Fruit fly (Drosophila melanogaster): ENCODE data around the gene Atg17.

The Atg17 gene

dm6 chr3R:5686049-5686757 lies 16.7 kb downstream of the Atg17 start (continued):
- peak; percentile 33; the same call in 1 of the 4 replicates for TF ChIP-seq Gug (GFP tag; IDR thresholded peaks at IDR 0.05)
- no peak for TF ChIP-seq TFAM (GFP tag; optimal IDR thresholded peaks at IDR 0.05)
- TF ChIP-seq CG30403 (GFP tag; optimal IDR thresholded peaks at IDR 0.05), result peak; percentile 48
- peak; percentile 52 for TF ChIP-seq CG10366 (GFP tag; IDR thresholded peaks at IDR 0.05)
- no peak for TF ChIP-seq CrebB (tag; optimal IDR thresholded peaks at IDR 0.05)
- TF ChIP-seq CG7372 (GFP tag; IDR thresholded peaks at IDR 0.05), result no peak
- no peak for TF ChIP-seq CG4707 (GFP tag; optimal IDR thresholded peaks at IDR 0.05)
- TF ChIP-seq CG10274 (GFP tag; optimal IDR thresholded peaks at IDR 0.05), result no peak
- TF ChIP-seq CG11695 (GFP tag; IDR thresholded peaks at IDR 0.05), result peak; percentile 23; the same call in 1 of the 3 replicates
- TF ChIP-seq CG11247 (GFP tag; IDR thresholded peaks at IDR 0.05), result peak; percentile 40; the same call in 1 of the 2 replicates
- no peak for TF ChIP-seq CG43689 (GFP tag; IDR thresholded peaks at IDR 0.05)
- no peak for TF ChIP-seq Opbp (GFP tag; IDR thresholded peaks at IDR 0.05; ENCODE audit: partially characterized antibody)
- peak; percentile 5 for TF ChIP-seq CG6683 (GFP tag; optimal IDR thresholded peaks at IDR 0.05)
- 0 out of 3 replicates have a peak, but pooled peaks have one; percentile 32 for TF ChIP-seq Optix (GFP tag; IDR thresholded peaks at IDR 0.05)
- no peak for TF ChIP-seq ac (GFP tag; optimal IDR thresholded peaks at IDR 0.05)
- peak; percentile 23 for TF ChIP-seq CG17829 (tag; optimal IDR thresholded peaks at IDR 0.05)
- TF ChIP-seq CG2199 (GFP tag; IDR thresholded peaks at IDR 0.05), result no peak
- peak; percentile 72 for TF ChIP-seq stc (GFP tag; IDR thresholded peaks at IDR 0.05)
- TF ChIP-seq cg (GFP tag; optimal IDR thresholded peaks at IDR 0.05), result peak; percentile 60
- no peak for TF ChIP-seq CkIIα-i1 (GFP tag; IDR thresholded peaks at IDR 0.05)
- no peak for TF ChIP-seq CG3726 (GFP tag; IDR thresholded peaks at IDR 0.05)
- TF ChIP-seq shn (GFP tag; optimal IDR thresholded peaks at IDR 0.05), result no peak
- no peak for TF ChIP-seq CG5245 (GFP tag; optimal IDR thresholded peaks at IDR 0.05)
- TF ChIP-seq Camta (GFP tag; optimal IDR thresholded peaks at IDR 0.05), result no peak
- TF ChIP-seq CG17328 (GFP tag; IDR thresholded peaks at IDR 0.05), result 0 out of 2 replicates have a peak, but pooled peaks have one; percentile 31
- TF ChIP-seq Nf-YC (tag; optimal IDR thresholded peaks at IDR 0.05), result peak; percentile 7
- TF ChIP-seq CG11093 (GFP tag; IDR thresholded peaks at IDR 0.05), result 0 out of 3 replicates have a peak, but pooled peaks have one; percentile 26
- TF ChIP-seq CG18764 (GFP tag; optimal IDR thresholded peaks at IDR 0.05), result no peak
- peak; percentile 16 for TF ChIP-seq Deaf1 (tag; optimal IDR thresholded peaks at IDR 0.05)
- no peak for TF ChIP-seq cas (GFP tag; IDR thresholded peaks at IDR 0.05)
- peak; percentile 15; the same call in 1 of the 2 replicates for TF ChIP-seq wor (GFP tag; IDR thresholded peaks at IDR 0.05)
- peak; percentile 45 for TF ChIP-seq CG9727 (GFP tag; optimal IDR thresholded peaks at IDR 0.05)
- peak; percentile 53 for TF ChIP-seq bcd (GFP tag; optimal IDR thresholded peaks at IDR 0.05)
- TF ChIP-seq eve (GFP tag; optimal IDR thresholded peaks at IDR 0.05), result no peak
- no peak for TF ChIP-seq CG7963 (GFP tag; IDR thresholded peaks at IDR 0.05; ENCODE audit: partially characterized antibody)
- no peak for TF ChIP-seq CG10565 (GFP tag; optimal IDR thresholded peaks at IDR 0.05)
- no peak for TF ChIP-seq kay (GFP tag; optimal IDR thresholded peaks at IDR 0.05)
- no peak for TF ChIP-seq maf-S (GFP tag; optimal IDR thresholded peaks at IDR 0.05)
- peak; percentile 39 for TF ChIP-seq CG13296 (GFP tag; optimal IDR thresholded peaks at IDR 0.05)
- TF ChIP-seq CG17186 (GFP tag; optimal IDR thresholded peaks at IDR 0.05), result no peak
- TF ChIP-seq slbo (GFP tag; IDR thresholded peaks at IDR 0.05), result peak; percentile 65
- peak; percentile 43; the same call in 1 of the 2 replicates for TF ChIP-seq CG4730 (GFP tag; IDR thresholded peaks at IDR 0.05)
- no peak for TF ChIP-seq Lim3 (GFP tag; IDR thresholded peaks at IDR 0.05)
- peak; percentile 14 for TF ChIP-seq CG6254 (GFP tag; optimal IDR thresholded peaks at IDR 0.05)
- TF ChIP-seq sd (tag; optimal IDR thresholded peaks at IDR 0.05), result peak; percentile 24
- TF ChIP-seq CTCF (GFP tag; optimal IDR thresholded peaks at IDR 0.05), result no peak
- peak; percentile 31 for TF ChIP-seq CG4820 (GFP tag; optimal IDR thresholded peaks at IDR 0.05)
- 0 out of 4 replicates have a peak, but pooled peaks have one; percentile 6 for TF ChIP-seq Dll (GFP tag; IDR thresholded peaks at IDR 0.05; ENCODE audit: partially characterized antibody)
- no peak for TF ChIP-seq Trl (optimal IDR thresholded peaks at IDR 0.05)
- no peak for TF ChIP-seq Trl (GFP tag; optimal IDR thresholded peaks at IDR 0.05)
- TF ChIP-seq CG7928 (GFP tag; optimal IDR thresholded peaks at IDR 0.05), result peak; percentile 11
